Fruit fly (Drosophila melanogaster) whole organism, embryonic: ENCODE data around the gene CG13026.

Experiments
- Atf6 ChIP-seq: fragments of 200-800 bp; sonication (Bioruptor generic); IDR thresholded peaks from 2 replicates; pipeline ENCODE4 v1.3.6; 2022; ENCODE audit warnings: missing biosample characterization, missing genetic modification characterization
- CG1024 ChIP-seq: fragments of 200-800 bp; sonication (Bioruptor generic); IDR thresholded peaks from 2 replicates; pipeline ENCODE4 v1.3.6; 2022; ENCODE audit warnings: missing biosample characterization, missing genetic modification characterization
- CG11696 ChIP-seq: fragments of 200-800 bp; sonication (Bioruptor generic); IDR thresholded peaks from 2 replicates; pipeline ENCODE4 v1.3.6; 2022; ENCODE audit warnings: missing biosample characterization, missing genetic modification characterization
- CG14710 ChIP-seq: fragments of 200-800 bp; sonication (Bioruptor generic); optimal IDR thresholded peaks from 3 replicates; lab custom pipeline; 2019; ENCODE audit warnings: missing biosample characterization, mild to moderate bottlenecking, missing genetic modification characterization, moderate library complexity
- CG15514 ChIP-seq: fragments of 200-800 bp; sonication (Bioruptor generic); optimal IDR thresholded peaks from 3 replicates; lab custom pipeline; 2017; ENCODE audit warnings: missing biosample characterization, missing genetic modification characterization, mild to moderate bottlenecking, moderate library complexity, missing genetic modification reagents
- CG16813 ChIP-seq: fragments of 200-800 bp; sonication (Bioruptor generic); IDR thresholded peaks from 3 replicates; pipeline ENCODE4 v1.3.6; 2022; ENCODE audit warnings: missing biosample characterization, missing genetic modification characterization; ENCODE audit not compliant: partially characterized antibody
- CG17328 ChIP-seq: fragments of 200-800 bp; sonication (Bioruptor generic); IDR thresholded peaks from 2 replicates; pipeline ENCODE4 v1.3.6; 2022; ENCODE audit warnings: missing biosample characterization, missing genetic modification characterization
- CG1832 ChIP-seq: fragments of 200-800 bp; sonication (Bioruptor generic); optimal IDR thresholded peaks from 2 replicates; lab custom pipeline; 2017; ENCODE audit warnings: missing biosample characterization, mild to moderate bottlenecking, missing genetic modification characterization, inconsistent platforms
- CG18599 ChIP-seq: fragments of 200-800 bp; sonication (Bioruptor generic); optimal IDR thresholded peaks from 3 replicates; lab custom pipeline; 2017; ENCODE audit warnings: missing biosample characterization, missing genetic modification characterization, mild to moderate bottlenecking, moderate library complexity, missing genetic modification reagents
- CG2678 ChIP-seq: fragments of 200-800 bp; sonication (Bioruptor generic); optimal IDR thresholded peaks from 3 replicates; lab custom pipeline; 2019; ENCODE audit warnings: missing biosample characterization, mild to moderate bottlenecking, missing genetic modification characterization, moderate library complexity
- CG31388 ChIP-seq: fragments of 200-800 bp; sonication (Bioruptor generic); optimal IDR thresholded peaks from 2 replicates; lab custom pipeline; 2016; ENCODE audit warnings: missing biosample characterization, missing genetic modification characterization
- CG32532 ChIP-seq: fragments of 200-800 bp; sonication (Bioruptor generic); IDR thresholded peaks from 2 replicates; pipeline ENCODE4 v1.3.6; 2022; ENCODE audit warnings: missing biosample characterization, missing genetic modification characterization
- CG32772 ChIP-seq: fragments of 200-800 bp; sonication (Bioruptor generic); IDR thresholded peaks from 2 replicates; pipeline ENCODE4 v1.3.6; 2022; ENCODE audit warnings: missing biosample characterization, missing genetic modification characterization
- CG33213 ChIP-seq: fragments of 200-800 bp; sonication (Bioruptor generic); optimal IDR thresholded peaks from 3 replicates; lab custom pipeline; 2016; ENCODE audit warnings: missing biosample characterization, missing genetic modification characterization
- CG34376 ChIP-seq: fragments of 200-800 bp; sonication (Bioruptor generic); optimal IDR thresholded peaks from 2 replicates; lab custom pipeline; 2018; ENCODE audit warnings: missing biosample characterization, mild to moderate bottlenecking, missing genetic modification characterization
- CG4360 ChIP-seq: fragments of 200-800 bp; sonication (Bioruptor generic); IDR thresholded peaks from 2 replicates; pipeline ENCODE4 v1.3.6; 2022; ENCODE audit warnings: missing biosample characterization, missing genetic modification characterization
- CG9932 ChIP-seq: fragments of 200-800 bp; sonication (Bioruptor generic); IDR thresholded peaks from 2 replicates; pipeline ENCODE4 v1.3.6; 2022; ENCODE audit warnings: missing biosample characterization, missing genetic modification characterization
- D19A ChIP-seq: fragments of 200-800 bp; optimal IDR thresholded peaks from 3 replicates; lab custom pipeline; 2019; ENCODE audit warnings: missing biosample characterization, mild to moderate bottlenecking, missing genetic modification characterization, moderate library complexity
- Deaf1 ChIP-seq: fragments of 200-800 bp; optimal IDR thresholded peaks from 3 replicates; lab custom pipeline; 2019; ENCODE audit warnings: missing biosample characterization, mild to moderate bottlenecking, missing genetic modification characterization, moderate library complexity
- Doc3 ChIP-seq: fragments of 200-800 bp; sonication (Bioruptor generic); IDR thresholded peaks from 3 replicates; pipeline ENCODE4 v1.3.6; 2022; ENCODE audit warnings: missing biosample characterization, missing genetic modification characterization; ENCODE audit not compliant: partially characterized antibody
- Fer1 ChIP-seq: fragments of 200-800 bp; sonication (Bioruptor generic); optimal IDR thresholded peaks from 2 replicates; lab custom pipeline; 2017; ENCODE audit warnings: missing biosample characterization, mild to moderate bottlenecking, missing genetic modification characterization
- H2.0 ChIP-seq: fragments of 200-800 bp; sonication (Bioruptor generic); IDR thresholded peaks from 2 replicates; pipeline ENCODE4 v1.3.6; 2022; ENCODE audit warnings: missing biosample characterization, missing genetic modification characterization
- HLH3B ChIP-seq: fragments of 200-800 bp; sonication (Bioruptor generic); IDR thresholded peaks from 2 replicates; pipeline ENCODE4 v1.3.6; 2022; ENCODE audit warnings: missing biosample characterization, missing genetic modification characterization
- HmgZ ChIP-seq: fragments of 200-800 bp; sonication (Bioruptor generic); optimal IDR thresholded peaks from 2 replicates; lab custom pipeline; 2018; ENCODE audit warnings: missing biosample characterization, mild to moderate bottlenecking, missing genetic modification characterization
- Med ChIP-seq: fragments of 200-800 bp; sonication (Bioruptor generic); peaks from one replicate; lab custom pipeline; 2016; ENCODE audit warnings: missing biosample characterization, missing genetic modification characterization, mild to moderate bottlenecking, inconsistent platforms, moderate library complexity
- Optix ChIP-seq: fragments of 200-800 bp; sonication (Bioruptor generic); IDR thresholded peaks from 3 replicates; pipeline ENCODE4 v1.3.6; 2022; ENCODE audit warnings: missing biosample characterization, missing genetic modification characterization
- Ptx1 ChIP-seq: fragments of 200-800 bp; sonication (Bioruptor generic); IDR thresholded peaks from 2 replicates; pipeline ENCODE4 v1.3.6; 2022; ENCODE audit warnings: missing biosample characterization, missing genetic modification characterization
- Rfx ChIP-seq: fragments of 200-800 bp; sonication (Bioruptor generic); IDR thresholded peaks from 2 replicates; pipeline ENCODE4 v1.3.6; 2022; ENCODE audit warnings: missing biosample characterization, missing genetic modification characterization
- Six4 ChIP-seq: fragments of 200-800 bp; sonication (Bioruptor generic); optimal IDR thresholded peaks from 2 replicates; lab custom pipeline; 2016; ENCODE audit warnings: missing biosample characterization, missing genetic modification characterization
- Vsx1 ChIP-seq: fragments of 200-800 bp; sonication (Bioruptor generic); optimal IDR thresholded peaks from 2 replicates; lab custom pipeline; 2017; ENCODE audit warnings: missing biosample characterization, mild to moderate bottlenecking, missing genetic modification characterization, missing genetic modification reagents
- ap ChIP-seq: fragments of 200-800 bp; sonication (Bioruptor generic); IDR thresholded peaks from 2 replicates; pipeline ENCODE4 v1.3.6; 2022; ENCODE audit warnings: missing biosample characterization, missing genetic modification characterization
- cg ChIP-seq: fragments of 200-800 bp; sonication (Bioruptor generic); optimal IDR thresholded peaks from 3 replicates; lab custom pipeline; 2019; ENCODE audit warnings: missing biosample characterization, mild to moderate bottlenecking, missing genetic modification characterization, moderate library complexity
- chinmo ChIP-seq: fragments of 200-800 bp; sonication (Bioruptor generic); IDR thresholded peaks from 4 replicates; pipeline ENCODE4 v1.3.6; 2022; ENCODE audit warnings: missing biosample characterization, missing genetic modification characterization; ENCODE audit not compliant: partially characterized antibody
- crol ChIP-seq: fragments of 200-800 bp; sonication (Bioruptor generic); IDR thresholded peaks from 2 replicates; pipeline ENCODE4 v1.3.6; 2022; ENCODE audit warnings: missing biosample characterization, missing genetic modification characterization
- cwo ChIP-seq: fragments of 200-800 bp; sonication (Bioruptor generic); optimal IDR thresholded peaks from 3 replicates; lab custom pipeline; 2017; ENCODE audit warnings: missing biosample characterization, missing genetic modification characterization, mild to moderate bottlenecking, moderate library complexity, missing genetic modification reagents
- dmrt11E ChIP-seq: fragments of 200-800 bp; sonication (Bioruptor generic); optimal IDR thresholded peaks from 3 replicates; lab custom pipeline; 2018; ENCODE audit warnings: missing biosample characterization, mild to moderate bottlenecking, missing genetic modification characterization, moderate library complexity
- gem ChIP-seq: fragments of 200-800 bp; sonication (Bioruptor generic); optimal IDR thresholded peaks from 2 replicates; lab custom pipeline; 2019; ENCODE audit warnings: missing biosample characterization, mild to moderate bottlenecking, missing genetic modification characterization, moderate library complexity
- hkb ChIP-seq, 2 experiments: fragments of 200-800 bp in 1 of 2; fragments of >200 bp in 1 of 2; sonication (Bioruptor generic) in 1 of 2; IDR thresholded peaks in 1 of 2; optimal IDR thresholded peaks in 1 of 2; 2 replicates each; pipeline versions ENCODE4 v1.3.6 to Lab custom; 2017 to 2022; ENCODE audit warnings: missing biosample characterization in 1 of 2, missing genetic modification characterization in 1 of 2
- jing ChIP-seq: fragments of 200-800 bp; sonication (Bioruptor generic); optimal IDR thresholded peaks from 2 replicates; lab custom pipeline; 2018; ENCODE audit warnings: missing biosample characterization, mild to moderate bottlenecking, missing genetic modification characterization
- lbe ChIP-seq: fragments of 200-800 bp; sonication (Bioruptor generic); optimal IDR thresholded peaks from 2 replicates; lab custom pipeline; 2016; ENCODE audit warnings: missing biosample characterization, mild to moderate bottlenecking, missing genetic modification characterization
- maf-S ChIP-seq: fragments of 200-800 bp; sonication (Bioruptor generic); optimal IDR thresholded peaks from 2 replicates; lab custom pipeline; 2016; ENCODE audit warnings: missing biosample characterization, missing genetic modification characterization
- otp ChIP-seq: fragments of 200-800 bp; sonication (Bioruptor generic); IDR thresholded peaks from 3 replicates; pipeline ENCODE4, ENCODE4 v1.3.6; 2022; ENCODE audit warnings: missing biosample characterization, missing genetic modification characterization
- pros ChIP-seq: fragments of 200-800 bp; sonication (Bioruptor generic); optimal IDR thresholded peaks from 3 replicates; lab custom pipeline; 2019; ENCODE audit warnings: missing biosample characterization, mild to moderate bottlenecking, missing genetic modification characterization, moderate library complexity
- sd ChIP-seq: fragments of 200-800 bp; sonication (Bioruptor generic); optimal IDR thresholded peaks from 3 replicates; lab custom pipeline; 2018; ENCODE audit warnings: missing biosample characterization, mild to moderate bottlenecking, missing genetic modification characterization, moderate library complexity
- slbo ChIP-seq: fragments of 200-800 bp; sonication (Bioruptor generic); IDR thresholded peaks from 2 replicates; pipeline ENCODE4 v1.3.6; 2022; ENCODE audit warnings: missing biosample characterization, missing genetic modification characterization
- vvl ChIP-seq: fragments of 200-800 bp; sonication (Bioruptor generic); IDR thresholded peaks from 2 replicates; pipeline ENCODE4 v1.3.6; 2022; ENCODE audit warnings: missing biosample characterization, missing genetic modification characterization
- wdn ChIP-seq: fragments of 200-800 bp; sonication (Bioruptor generic); IDR thresholded peaks from 2 replicates; pipeline ENCODE4 v1.3.6; 2022; ENCODE audit warnings: missing biosample characterization, missing genetic modification characterization

CG13026 gene

DNA sequence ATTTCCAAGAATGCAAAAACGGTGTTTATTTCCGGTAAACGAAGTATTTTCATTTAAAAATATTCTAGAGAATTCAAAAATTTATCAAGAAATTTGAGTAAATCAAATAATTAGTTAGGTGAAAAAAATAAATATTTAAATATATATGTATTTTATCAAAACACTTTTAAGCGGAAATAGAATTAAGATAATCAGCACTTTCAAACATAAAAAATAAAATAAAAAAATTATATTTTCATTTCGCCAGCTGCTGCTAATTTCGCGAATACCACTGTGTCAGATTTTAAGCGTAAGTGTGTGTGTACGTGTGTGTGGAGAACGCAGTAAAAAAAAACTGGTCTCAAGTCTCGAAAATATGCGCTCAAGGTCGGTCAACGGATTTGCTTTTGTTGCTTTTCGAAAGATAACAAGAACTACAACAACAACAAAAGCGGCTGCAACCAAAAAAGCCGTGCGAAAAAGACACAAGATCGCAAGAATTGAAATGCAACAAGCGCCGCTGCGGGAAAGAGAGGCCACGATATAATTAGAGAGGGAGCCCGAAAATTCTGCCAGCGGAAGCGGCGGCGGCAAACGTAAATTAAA, 16.2 kb downstream of the CG13026 start:
- TF ChIP-seq CG1024 (GFP tag; lab: Robert Waterston, UW) (no peak), CG32772 (GFP tag; lab: Robert Waterston, UW) (no peak), CG1832 (GFP tag; lab: Kevin White, UChicago) (peak; percentile 36), Ptx1 (peak; percentile 23; the same call in 1 of the 2 replicates), CG18599 (no peak), vvl (GFP tag; lab: Robert Waterston, UW) (peak; percentile 8; the same call in 1 of the 2 replicates), CG4360 (GFP tag; lab: Robert Waterston, UW) (peak; percentile 50; the same call in 1 of the 2 replicates), CG31388 (no peak), CG16813 (GFP tag; lab: Robert Waterston, UW) (0 out of 3 replicates have a peak, but pooled peaks have one; percentile 11), Rfx (GFP tag; lab: Robert Waterston, UW) (peak; percentile 49), chinmo (GFP tag; lab: Robert Waterston, UW) (peak; percentile 87), sd (peak; percentile 22), slbo (peak; percentile 28; the same call in 1 of the 2 replicates), jing (no peak), CG11696 (GFP tag; lab: Robert Waterston, UW) (peak; percentile 85), CG14710 (tag; lab: Kevin White, UChicago) (no peak), H2.0 (GFP tag; lab: Robert Waterston, UW) (0 out of 2 replicates have a peak, but pooled peaks have one; percentile 2), hkb (optimal IDR thresholded peaks at IDR 0.05; lab: Kevin White, UChicago) (no peak), hkb (GFP tag; IDR thresholded peaks at IDR 0.05; lab: Robert Waterston, UW) (peak; percentile 23; the same call in 1 of the 2 replicates), ap (GFP tag; lab: Robert Waterston, UW) (no peak), gem (tag; lab: Kevin White, UChicago) (peak; percentile 7), Doc3 (0 out of 3 replicates have a peak, but pooled peaks have one; percentile 11), CG32532 (peak; percentile 42), CG9932 (GFP tag; lab: Robert Waterston, UW) (peak; percentile 29; the same call in 1 of the 2 replicates)

DNA sequence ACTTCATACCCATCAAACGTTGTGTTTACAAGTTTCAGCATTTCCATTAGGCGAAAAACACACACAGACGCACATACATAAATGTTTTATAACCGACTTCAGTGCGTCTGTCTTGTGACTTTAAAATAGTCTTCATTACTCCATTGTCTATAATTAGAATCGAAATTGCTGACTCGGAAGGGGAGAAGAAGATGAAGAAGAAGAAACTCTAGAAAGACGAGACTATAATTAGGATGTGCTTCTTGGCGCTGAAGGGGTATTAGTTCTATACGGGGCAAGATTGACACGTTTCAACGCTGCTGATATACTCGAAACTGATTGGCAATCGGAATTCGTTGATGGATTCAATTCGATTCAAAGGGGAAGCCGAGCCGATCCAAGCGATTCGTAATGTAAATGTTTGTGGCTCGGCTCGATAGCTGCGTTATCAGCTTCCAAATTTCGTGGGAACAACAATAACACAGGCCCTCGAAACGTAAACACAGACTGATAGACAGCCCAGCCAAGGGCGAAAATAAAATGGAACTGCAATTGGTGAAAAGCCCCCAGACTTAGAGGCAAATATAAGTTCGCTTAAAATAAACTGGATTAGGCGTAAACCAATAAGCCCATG, 17.1 kb downstream of the CG13026 start:
- TF ChIP-seq otp (no peak), HLH3B (GFP tag; lab: Robert Waterston, UW) (0 out of 2 replicates have a peak, but pooled peaks have one; percentile 13), Vsx1 (no peak), Optix (0 out of 3 replicates have a peak, but pooled peaks have one; percentile 20), CG34376 (GFP tag; lab: Kevin White, UChicago) (peak; percentile 75), Med (GFP tag; lab: Kevin White, UChicago) (peak; percentile 75), dmrt11E (tag; lab: Kevin White, UChicago) (peak; percentile 2), sd (peak; percentile 84), crol (GFP tag; lab: Robert Waterston, UW) (peak; percentile 56; the same call in 1 of the 2 replicates), hkb (optimal IDR thresholded peaks at IDR 0.05; lab: Kevin White, UChicago) (no peak), hkb (GFP tag; IDR thresholded peaks at IDR 0.05; lab: Robert Waterston, UW) (0 out of 2 replicates have a peak, but pooled peaks have one; percentile 20), CG15514 (GFP tag; lab: Kevin White, UChicago) (peak; percentile 10), Six4 (GFP tag; lab: Kevin White, UChicago) (no peak), Deaf1 (tag; lab: Kevin White, UChicago) (peak; percentile 83), CG17328 (0 out of 2 replicates have a peak, but pooled peaks have one; percentile 23), Atf6 (GFP tag; lab: Robert Waterston, UW) (peak; percentile 56), wdn (GFP tag; lab: Robert Waterston, UW) (peak; percentile 7; the same call in 1 of the 2 replicates), cg (GFP tag; lab: Kevin White, UChicago) (peak; percentile 48), cwo (peak; percentile 29), HmgZ (peak; percentile 22), CG33213 (GFP tag; lab: Kevin White, UChicago) (peak; percentile 11), pros (GFP tag; lab: Kevin White, UChicago) (peak; percentile 82), lbe (GFP tag; lab: Kevin White, UChicago) (no peak), CG2678 (tag; lab: Kevin White, UChicago) (peak; percentile 25), D19A (tag; lab: Kevin White, UChicago) (peak; percentile 32), Fer1 (GFP tag; lab: Kevin White, UChicago) (peak; percentile 1), maf-S (GFP tag; lab: Kevin White, UChicago) (no peak), CG31388 (no peak)
